Worm (Caenorhabditis elegans) whole organism, midembryonic: Measurements from ENCODE around the gene F52D10.4.

Source experiments
- T22C8.4 ChIP-seq: fragments of 200-800 bp; sonication (Bioruptor generic); IDR thresholded peaks from 2 replicates; pipeline ENCODE4 v1.3.6; 2022; ENCODE audit warnings: missing genetic modification characterization, missing compliant biosample characterization
- cog-1 ChIP-seq: sonication (generic microtip); optimal IDR thresholded peaks from 2 replicates; lab custom pipeline; 2016; ENCODE audit warnings: missing genetic modification characterization, missing compliant biosample characterization
- flt-1 ChIP-seq: fragments of 200-800 bp; sonication (Bioruptor generic); IDR thresholded peaks from 2 replicates; pipeline ENCODE4 v1.3.6; 2022; ENCODE audit warnings: missing genetic modification characterization, missing compliant biosample characterization
- klf-2 ChIP-seq: fragments of 200-800 bp; sonication (Bioruptor generic); conservative IDR thresholded peaks from 2 replicates; pipeline ENCODE4 v1.3.6; 2022; ENCODE audit warnings: missing genetic modification reagents, missing genetic modification characterization, missing compliant biosample characterization
- med-1 ChIP-seq: sonication (generic microtip); optimal IDR thresholded peaks from 2 replicates; lab custom pipeline; 2017; ENCODE audit warnings: missing genetic modification characterization, mild to moderate bottlenecking, missing compliant biosample characterization, antibody characterized with exemption, missing genetic modification reagents; ENCODE audit not compliant: insufficient read depth
- ref-1 ChIP-seq: fragments of 200-800 bp; sonication (Bioruptor generic); conservative IDR thresholded peaks from 2 replicates; pipeline ENCODE4 v1.3.6; 2022; ENCODE audit warnings: missing genetic modification reagents, missing genetic modification characterization, missing compliant biosample characterization
- tab-1 ChIP-seq: fragments of 200-800 bp; sonication (Bioruptor generic); IDR thresholded peaks from 2 replicates; pipeline ENCODE4 v1.3.6; 2022; ENCODE audit warnings: missing genetic modification characterization, missing compliant biosample characterization
- ztf-23 ChIP-seq: fragments of 200-800 bp; sonication (Bioruptor generic); IDR thresholded peaks from 2 replicates; pipeline ENCODE4 v1.3.6; 2022; ENCODE audit warnings: missing genetic modification reagents, missing genetic modification characterization, missing compliant biosample characterization
- ztf-29 ChIP-seq: fragments of 200-800 bp; sonication (Bioruptor generic); IDR thresholded peaks from 2 replicates; pipeline ENCODE4 v1.3.6; 2022; ENCODE audit warnings: missing genetic modification reagents, missing genetic modification characterization, missing compliant biosample characterization

The F52D10.4 gene

DNA sequence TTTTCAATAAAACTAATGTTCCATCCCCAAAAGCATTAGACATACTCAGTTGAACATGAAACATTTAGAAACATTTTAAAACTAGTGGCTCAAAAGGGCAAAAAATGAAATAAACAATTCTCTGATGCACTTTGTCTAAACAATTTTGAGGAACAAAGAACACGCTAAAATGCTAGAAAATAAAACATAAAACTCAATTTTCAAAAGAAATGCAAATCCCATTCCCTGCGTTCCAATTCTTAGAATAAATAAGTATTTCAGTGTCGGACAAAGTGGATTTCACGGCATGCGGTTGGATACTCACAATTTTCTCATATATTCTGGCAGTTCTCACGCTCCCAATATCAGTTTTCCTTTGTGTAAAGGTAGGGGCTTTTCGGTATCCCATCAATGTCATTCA, 16.0 kb downstream of the F52D10.4 start:
- no peak for TF ChIP-seq cog-1 (tag; lab: Kevin White, UChicago)
- no peak for TF ChIP-seq tab-1 (GFP tag; lab: Robert Waterston, UW)
- TF ChIP-seq med-1 (GFP tag; lab: Kevin White, UChicago), result no peak
- no peak for TF ChIP-seq ztf-23 (GFP tag; lab: Robert Waterston, UW)
- TF ChIP-seq klf-2 (GFP tag; lab: Robert Waterston, UW), result no peak
- no peak for TF ChIP-seq T22C8.4 (GFP tag; lab: Robert Waterston, UW)
- TF ChIP-seq ztf-29 (GFP tag; lab: Robert Waterston, UW), result no peak
- TF ChIP-seq ref-1 (GFP tag; lab: Robert Waterston, UW), result no peak
- no peak for TF ChIP-seq flt-1 (GFP tag; lab: Robert Waterston, UW)

DNA sequence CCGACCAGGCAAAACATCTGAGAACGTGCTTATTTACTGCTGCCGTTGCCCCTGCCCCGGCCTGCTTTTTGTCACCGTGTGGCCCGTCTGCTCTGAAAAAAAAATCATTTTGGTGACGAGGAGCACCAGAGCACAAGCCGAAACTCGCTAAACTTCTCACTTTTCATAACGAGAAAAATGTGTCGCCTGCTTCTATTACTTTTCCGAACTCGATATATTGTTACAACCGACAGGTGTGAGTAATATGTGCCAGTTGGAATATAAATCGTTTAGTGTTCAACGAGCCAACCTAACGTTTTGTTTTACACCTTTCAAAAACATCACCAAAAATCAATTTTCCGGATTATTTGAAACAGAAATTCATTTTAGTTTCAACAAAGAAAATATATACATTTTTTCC, 20.5 kb downstream of the F52D10.4 start:
- TF ChIP-seq ztf-23 (GFP tag; lab: Robert Waterston, UW) (no peak), ztf-29 (GFP tag; lab: Robert Waterston, UW) (no peak), flt-1 (GFP tag; lab: Robert Waterston, UW) (no peak), ref-1 (GFP tag; lab: Robert Waterston, UW) (no peak), tab-1 (GFP tag; lab: Robert Waterston, UW) (no peak), T22C8.4 (GFP tag; lab: Robert Waterston, UW) (no peak), cog-1 (tag; lab: Kevin White, UChicago) (no peak)

DNA sequence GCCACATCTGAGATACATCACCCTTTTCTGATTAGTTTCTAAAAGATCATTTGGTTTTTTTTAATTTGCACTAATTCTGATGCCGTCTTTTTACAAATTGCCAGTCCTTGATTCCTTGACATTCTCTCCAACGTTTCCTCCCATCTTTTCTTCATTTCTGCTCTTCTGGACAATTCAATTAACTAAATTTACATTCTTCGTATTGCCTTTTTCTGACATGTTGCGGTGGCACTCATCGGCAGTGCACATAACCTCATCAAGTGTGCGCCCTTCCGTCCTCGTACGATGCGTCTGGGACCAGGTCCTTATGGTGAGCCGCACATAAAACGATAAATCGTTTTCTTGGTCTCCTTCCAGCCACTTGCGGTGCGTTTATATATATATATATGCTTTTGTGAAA, 21.7 kb downstream of the F52D10.4 start:
- TF ChIP-seq cog-1 (tag; lab: Kevin White, UChicago) (no peak), T22C8.4 (GFP tag; lab: Robert Waterston, UW) (no peak), ref-1 (GFP tag; lab: Robert Waterston, UW) (no peak), klf-2 (GFP tag; lab: Robert Waterston, UW) (no peak), flt-1 (GFP tag; lab: Robert Waterston, UW) (no peak), ztf-23 (GFP tag; lab: Robert Waterston, UW) (no peak), med-1 (GFP tag; lab: Kevin White, UChicago) (no peak)

DNA sequence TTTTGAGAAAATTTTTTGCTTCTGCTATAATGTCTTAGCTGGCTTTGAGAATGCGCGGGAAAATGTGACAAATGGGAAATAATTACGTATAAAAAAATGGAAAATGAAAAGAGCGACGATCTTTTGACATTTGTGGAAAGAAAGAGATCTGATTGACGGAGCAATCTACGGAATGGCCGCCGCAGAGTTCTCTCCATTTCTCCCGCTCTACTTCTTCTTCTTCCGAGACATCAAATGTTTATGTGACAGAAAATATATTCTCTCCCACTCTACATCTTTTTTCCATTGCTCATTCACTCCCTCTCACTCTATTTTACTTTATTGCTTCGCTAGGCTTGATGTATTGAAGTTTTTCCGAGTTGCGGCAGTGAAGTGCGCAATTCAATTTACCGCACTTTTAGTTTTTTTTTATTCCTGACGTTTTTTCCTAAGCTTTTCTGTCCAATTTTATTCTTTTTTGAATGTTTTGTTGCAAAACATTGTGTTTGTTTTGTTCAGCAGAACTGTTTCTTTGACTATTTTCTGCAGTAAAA, 23.3 kb downstream of the F52D10.4 start:
- TF ChIP-seq flt-1 (GFP tag; lab: Robert Waterston, UW) (no peak), ztf-29 (GFP tag; lab: Robert Waterston, UW) (no peak), tab-1 (GFP tag; lab: Robert Waterston, UW) (no peak), med-1 (GFP tag; lab: Kevin White, UChicago) (no peak), klf-2 (GFP tag; lab: Robert Waterston, UW) (no peak), T22C8.4 (GFP tag; lab: Robert Waterston, UW) (no peak), ztf-23 (GFP tag; lab: Robert Waterston, UW) (no peak)

DNA sequence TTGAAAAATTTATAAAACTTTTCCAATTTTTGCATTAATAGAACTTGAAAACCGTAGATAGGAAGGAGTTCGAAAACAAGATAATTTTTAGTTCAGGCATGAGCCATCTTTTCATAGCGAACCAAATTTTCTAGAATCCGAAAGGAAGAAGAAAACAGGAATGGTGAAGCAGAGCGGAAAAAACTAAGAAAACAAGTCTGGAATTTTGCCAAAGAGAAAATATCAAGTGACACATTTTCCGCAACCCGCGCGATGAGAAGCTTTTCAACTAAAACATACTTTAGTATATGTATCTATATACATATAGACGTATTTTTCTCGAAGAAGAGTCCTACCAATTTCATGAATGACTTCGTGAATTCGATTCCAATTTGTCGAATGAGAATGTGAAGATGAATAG, 24.3 kb downstream of the F52D10.4 start:
- no peak for TF ChIP-seq tab-1 (GFP tag; lab: Robert Waterston, UW)
- TF ChIP-seq ref-1 (GFP tag; lab: Robert Waterston, UW), result no peak
- TF ChIP-seq klf-2 (GFP tag; lab: Robert Waterston, UW), result no peak
- TF ChIP-seq med-1 (GFP tag; lab: Kevin White, UChicago), result no peak
- no peak for TF ChIP-seq ztf-23 (GFP tag; lab: Robert Waterston, UW)
- TF ChIP-seq ztf-29 (GFP tag; lab: Robert Waterston, UW), result no peak

DNA sequence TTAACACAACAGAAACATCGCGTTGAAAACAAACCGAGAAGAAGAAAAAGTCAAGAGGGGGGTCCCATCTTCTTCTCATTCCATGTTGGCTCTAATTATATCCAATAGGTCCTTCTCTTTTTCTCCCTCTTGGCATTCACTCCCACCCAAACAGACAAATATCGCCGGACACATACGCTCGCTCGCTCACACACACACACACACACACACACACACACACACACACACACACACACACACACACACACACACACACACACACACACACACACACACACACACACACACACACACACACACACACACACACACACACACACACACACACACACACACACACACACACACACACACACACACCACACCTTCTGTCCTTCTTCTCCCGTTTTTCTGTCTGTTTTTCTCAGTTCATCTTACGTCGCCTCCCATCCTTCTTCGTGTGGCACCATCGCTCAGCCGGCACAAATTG, 26.5 kb downstream of the F52D10.4 start, which contains the start of gene sto-4:
Gene sto-4, plus strand, starts transcription at position 360 of the 469 bp plus-strand sequence.
- 0 out of 2 replicates have a peak, but pooled peaks have one; percentile 31 for TF ChIP-seq klf-2 (GFP tag; lab: Robert Waterston, UW)
- 0 out of 2 replicates have a peak, but pooled peaks have one; percentile 51 for TF ChIP-seq ztf-23 (GFP tag; lab: Robert Waterston, UW)
- peak; percentile 72; the same call in 1 of the 2 replicates for TF ChIP-seq flt-1 (GFP tag; lab: Robert Waterston, UW)
- peak; percentile 62 for TF ChIP-seq cog-1 (tag; lab: Kevin White, UChicago)

DNA sequence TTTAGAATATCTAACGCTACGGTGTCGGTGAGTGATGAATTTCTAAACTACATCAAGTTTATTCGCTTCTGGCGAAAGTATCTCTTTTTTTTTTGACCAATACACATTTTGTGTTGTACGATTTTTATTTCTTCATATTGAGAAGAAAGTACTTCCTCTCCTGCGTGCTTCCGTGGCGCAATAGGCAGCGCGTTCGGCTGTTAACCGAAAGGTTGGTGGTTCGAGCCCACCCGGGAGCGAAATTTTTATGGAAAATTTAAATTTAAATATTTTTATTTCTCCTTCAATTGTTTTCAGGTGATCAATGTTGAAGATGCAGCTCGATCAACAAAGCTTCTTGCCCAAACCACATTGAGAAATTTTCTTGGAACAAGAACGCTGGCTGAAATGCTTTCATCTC, 28.2 kb downstream of the F52D10.4 start:
- TF ChIP-seq ref-1 (GFP tag; lab: Robert Waterston, UW), result no peak
- 0 out of 2 replicates have a peak, but pooled peaks have one; percentile 39 for TF ChIP-seq flt-1 (GFP tag; lab: Robert Waterston, UW)
- no peak for TF ChIP-seq cog-1 (tag; lab: Kevin White, UChicago)
- TF ChIP-seq med-1 (GFP tag; lab: Kevin White, UChicago), result no peak
- peak; percentile 55; the same call in 1 of the 2 replicates for TF ChIP-seq T22C8.4 (GFP tag; lab: Robert Waterston, UW)
- no peak for TF ChIP-seq ztf-29 (GFP tag; lab: Robert Waterston, UW)

DNA sequence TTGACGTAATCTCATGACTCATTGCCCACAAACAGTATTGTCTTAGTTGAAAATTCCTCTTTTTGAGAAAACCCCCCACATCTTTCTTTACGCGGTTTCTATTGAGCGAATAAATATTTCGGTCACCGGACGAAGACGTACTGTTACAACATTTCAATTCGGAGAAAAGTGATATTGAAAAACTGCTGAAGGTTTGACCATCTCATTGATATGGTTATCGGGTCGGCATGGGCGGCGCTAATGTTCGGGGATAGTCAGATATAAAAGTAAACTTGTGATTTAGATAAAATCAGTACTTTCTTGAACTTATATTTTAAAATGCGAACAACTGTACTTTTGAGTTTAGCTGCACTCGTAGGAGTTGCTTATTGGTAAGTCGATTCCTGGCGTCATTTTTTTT, 29.9 kb downstream of the F52D10.4 start, which contains the start of gene T04F8.8:
Gene T04F8.8, plus strand, starts transcription at position 301 of the 400 bp plus-strand sequence.
- TF ChIP-seq ref-1 (GFP tag; lab: Robert Waterston, UW), result no peak
- TF ChIP-seq klf-2 (GFP tag; lab: Robert Waterston, UW), result no peak
- TF ChIP-seq med-1 (GFP tag; lab: Kevin White, UChicago), result no peak
- no peak for TF ChIP-seq cog-1 (tag; lab: Kevin White, UChicago)
- TF ChIP-seq ztf-23 (GFP tag; lab: Robert Waterston, UW), result no peak
- no peak for TF ChIP-seq flt-1 (GFP tag; lab: Robert Waterston, UW)
- TF ChIP-seq ztf-29 (GFP tag; lab: Robert Waterston, UW), result no peak
- no peak for TF ChIP-seq tab-1 (GFP tag; lab: Robert Waterston, UW)
- TF ChIP-seq T22C8.4 (GFP tag; lab: Robert Waterston, UW), result no peak

DNA sequence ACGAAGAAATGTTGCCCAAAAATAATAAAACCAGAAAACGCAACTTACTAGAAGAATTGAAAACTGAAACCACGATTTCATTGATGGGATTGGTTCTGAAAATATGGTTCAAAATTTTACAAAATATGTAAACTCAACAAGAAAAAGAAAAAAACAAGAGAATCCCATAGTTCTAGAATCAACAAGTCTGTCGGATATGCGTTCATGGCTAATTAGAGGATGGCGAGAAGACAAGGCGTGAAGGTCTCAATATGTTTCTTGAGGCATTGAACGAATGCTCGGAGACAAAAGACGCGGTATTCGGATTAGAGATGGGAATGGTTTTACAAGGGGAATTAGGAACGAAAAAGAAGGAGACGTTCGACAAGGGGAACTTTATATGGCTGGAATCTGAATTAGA, 33.5 kb downstream of the F52D10.4 start, which contains the start of gene cutl-11:
Gene cutl-11, minus strand, starts transcription at position 101 of the 400 bp plus-strand sequence.
- TF ChIP-seq ztf-29 (GFP tag; lab: Robert Waterston, UW), result no peak
- TF ChIP-seq med-1 (GFP tag; lab: Kevin White, UChicago), result no peak
- TF ChIP-seq ref-1 (GFP tag; lab: Robert Waterston, UW), result no peak
- TF ChIP-seq klf-2 (GFP tag; lab: Robert Waterston, UW), result no peak
- no peak for TF ChIP-seq ztf-23 (GFP tag; lab: Robert Waterston, UW)
- TF ChIP-seq tab-1 (GFP tag; lab: Robert Waterston, UW), result no peak
